Fruit fly (Drosophila melanogaster): ENCODE data around the gene a10.

DNA sequence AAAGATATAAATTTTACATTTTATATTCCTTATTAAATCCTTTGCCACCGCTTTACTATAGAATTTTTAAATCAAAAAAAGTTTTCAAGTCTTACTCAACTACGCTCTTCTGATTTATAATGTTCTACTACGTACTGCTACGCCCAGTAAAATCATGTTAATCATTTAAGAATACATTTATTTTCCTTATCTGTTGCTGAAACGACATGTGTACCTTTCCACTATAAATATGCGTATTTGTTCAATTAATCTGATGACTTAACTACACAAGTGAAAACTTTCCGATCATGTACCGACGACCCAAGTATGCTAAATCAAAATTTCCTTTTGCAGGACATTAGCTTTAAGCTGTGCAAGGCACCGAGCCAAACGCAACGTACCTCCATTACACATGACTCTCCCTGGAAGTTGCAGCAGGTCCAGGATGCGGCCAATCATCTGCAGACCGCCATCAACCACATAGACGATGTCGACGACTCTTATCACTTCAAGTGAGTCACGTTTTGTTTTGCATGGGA, 28.9 kb upstream of the a10 start:
- TF ChIP-seq CG7045 (GFP tag; optimal IDR thresholded peaks at IDR 0.05) (no peak), pad (GFP tag; optimal IDR thresholded peaks at IDR 0.05) (no peak), CG11617 (GFP tag; optimal IDR thresholded peaks at IDR 0.05) (no peak), Hr96 (GFP tag; optimal IDR thresholded peaks at IDR 0.05) (no peak), tj (GFP tag; optimal IDR thresholded peaks at IDR 0.05) (no peak), CG14711 (tag; optimal IDR thresholded peaks at IDR 0.05) (no peak), Clk (GFP tag; optimal IDR thresholded peaks at IDR 0.05) (no peak)

Data from whole organism, adult.